Fruit fly (Drosophila melanogaster) whole organism, embryonic: ENCODE measurements around the gene Liprin-beta.

Experiments used
- Bteb2 ChIP-seq: fragments of 200-800 bp; sonication (Bioruptor generic); optimal IDR thresholded peaks from 2 replicates; lab custom pipeline; 2016; ENCODE audit warnings: missing biosample characterization, missing genetic modification characterization
- CG10209 ChIP-seq: fragments of 200-800 bp; sonication (Bioruptor generic); optimal IDR thresholded peaks from 3 replicates; lab custom pipeline; 2017; ENCODE audit warnings: missing biosample characterization, mild to moderate bottlenecking, missing genetic modification characterization, missing genetic modification reagents
- CG15269 ChIP-seq: fragments of 200-800 bp; sonication (Bioruptor generic); optimal IDR thresholded peaks from 2 replicates; lab custom pipeline; 2018; ENCODE audit warnings: missing biosample characterization, mild to moderate bottlenecking, missing genetic modification characterization, moderate library complexity
- CG15696 ChIP-seq: fragments of 200-800 bp; sonication (Bioruptor generic); optimal IDR thresholded peaks from 2 replicates; lab custom pipeline; 2019; ENCODE audit warnings: missing biosample characterization, mild to moderate bottlenecking, missing genetic modification characterization, moderate library complexity
- CG2116 ChIP-seq: fragments of 200-800 bp; sonication (Bioruptor generic); optimal IDR thresholded peaks from 3 replicates; lab custom pipeline; 2018; ENCODE audit warnings: missing biosample characterization, mild to moderate bottlenecking, missing genetic modification characterization
- CG2875 ChIP-seq: fragments of 200-800 bp; sonication (Bioruptor generic); optimal IDR thresholded peaks from 2 replicates; lab custom pipeline; 2017; ENCODE audit warnings: missing biosample characterization, mild to moderate bottlenecking, missing genetic modification characterization, missing genetic modification reagents
- CHES-1-like ChIP-seq: fragments of 200-800 bp; sonication (Bioruptor generic); optimal IDR thresholded peaks from 2 replicates; lab custom pipeline; 2016; ENCODE audit warnings: missing biosample characterization, missing genetic modification characterization
- Hsf ChIP-seq: fragments of 200-800 bp; sonication (Bioruptor generic); optimal IDR thresholded peaks from 3 replicates; lab custom pipeline; 2016; ENCODE audit warnings: missing biosample characterization, missing genetic modification characterization
- Mad ChIP-seq: fragments of 200-800 bp; sonication (Bioruptor generic); optimal IDR thresholded peaks from 2 replicates; lab custom pipeline; 2016; ENCODE audit warnings: missing biosample characterization, missing genetic modification characterization
- br ChIP-seq: fragments of >200 bp; optimal IDR thresholded peaks from 2 replicates; lab custom pipeline; 2017
- croc ChIP-seq: fragments of 200-800 bp; sonication (Bioruptor generic); conservative IDR thresholded peaks from 3 replicates; pipeline ENCODE4 v1.3.6; 2022; ENCODE audit warnings: missing biosample characterization, missing genetic modification characterization
- dmrt11E ChIP-seq: fragments of 200-800 bp; sonication (Bioruptor generic); optimal IDR thresholded peaks from 3 replicates; lab custom pipeline; 2018; ENCODE audit warnings: missing biosample characterization, mild to moderate bottlenecking, missing genetic modification characterization, moderate library complexity
- fd102C ChIP-seq: fragments of 200-800 bp; sonication (Bioruptor generic); optimal IDR thresholded peaks from 2 replicates; lab custom pipeline; 2018; ENCODE audit warnings: missing biosample characterization, mild to moderate bottlenecking, missing genetic modification characterization, moderate library complexity
- run ChIP-seq: fragments of 200-800 bp; sonication (Bioruptor generic); optimal IDR thresholded peaks from 3 replicates; lab custom pipeline; 2018; ENCODE audit warnings: missing biosample characterization, mild to moderate bottlenecking, missing genetic modification characterization

DNA sequence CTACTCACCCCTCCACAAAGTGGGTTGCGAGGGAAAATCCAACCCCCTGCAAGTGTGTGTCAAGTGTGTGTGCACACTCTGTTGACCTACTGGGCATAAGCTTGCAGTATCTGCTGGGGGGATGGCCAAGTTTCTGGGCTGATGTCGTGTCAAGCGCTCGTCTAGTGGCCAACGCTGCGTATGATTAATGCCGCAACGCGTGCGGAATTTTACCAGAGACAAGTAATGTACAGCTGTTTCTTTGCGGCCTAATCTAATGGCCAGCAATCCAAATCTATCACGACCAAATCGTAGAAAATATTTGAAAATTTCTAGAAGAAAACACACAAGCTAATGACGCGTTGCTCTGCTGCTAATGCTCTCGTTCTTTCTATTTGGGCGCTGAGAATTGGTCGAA lies 33.9 kb upstream of the Liprin-beta start:
- no peak for TF ChIP-seq Mad (GFP tag; lab: Kevin White, UChicago)
- no peak for TF ChIP-seq CG2875 (GFP tag; lab: Kevin White, UChicago)
- no peak for TF ChIP-seq CG2116 (GFP tag; lab: Kevin White, UChicago)
- no peak for TF ChIP-seq croc
- no peak for TF ChIP-seq run (tag; lab: Kevin White, UChicago)
- TF ChIP-seq Hsf (GFP tag; lab: Kevin White, UChicago), result no peak
- no peak for TF ChIP-seq Bteb2
- TF ChIP-seq CG15696, result no peak
- no peak for TF ChIP-seq dmrt11E
- TF ChIP-seq CHES-1-like, result no peak
- TF ChIP-seq CG10209 (GFP tag; lab: Kevin White, UChicago), result no peak
- TF ChIP-seq fd102C (GFP tag; lab: Kevin White, UChicago), result no peak
- no peak for TF ChIP-seq br (lab: Kevin White, UChicago)
- no peak for TF ChIP-seq CG15269 (tag; lab: Kevin White, UChicago)
